Fruit fly (Drosophila melanogaster) whole organism, prepupa: Measurements from ENCODE around the gene hook.

ENCODE experiments used
- CG10669 ChIP-seq: fragments of 200-800 bp; sonication (Bioruptor generic); optimal IDR thresholded peaks from 3 replicates; lab custom pipeline; 2018; ENCODE audit warnings: missing biosample characterization, mild to moderate bottlenecking, missing genetic modification characterization, moderate library complexity
- CG4318 ChIP-seq: fragments of 200-800 bp; sonication (Bioruptor generic); optimal IDR thresholded peaks from 3 replicates; lab custom pipeline; 2017; ENCODE audit warnings: missing biosample characterization, mild to moderate bottlenecking, missing genetic modification characterization
- CG6163 ChIP-seq: fragments of 200-800 bp; sonication (Bioruptor generic); IDR thresholded peaks from 3 replicates; pipeline ENCODE4 v1.3.6; 2022; ENCODE audit warnings: missing biosample characterization, missing genetic modification characterization
- OdsH ChIP-seq: fragments of 200-800 bp; sonication (Bioruptor generic); optimal IDR thresholded peaks from 3 replicates; lab custom pipeline; 2016; ENCODE audit warnings: missing biosample characterization, missing genetic modification characterization

dm6 chr2L:18990133-18990532 is 43.2 kb downstream of the hook start, which contains the start of gene CG15170:
- TF ChIP-seq CG6163 (GFP tag; lab: Robert Waterston, UW) (no peak), CG10669 (no peak), OdsH (no peak), CG4318 (no peak)
